Worm (Caenorhabditis elegans): ENCODE results near the gene F54D5.5.

- no peak for TF ChIP-seq snpc-4 (tag; optimal IDR thresholded peaks at IDR 0.05)
- no peak for TF ChIP-seq ceh-16 (tag; optimal IDR thresholded peaks at IDR 0.05)
- no peak for TF ChIP-seq egl-27 (tag; optimal IDR thresholded peaks at IDR 0.05)
- no peak for TF ChIP-seq ceh-82 (tag; optimal IDR thresholded peaks at IDR 0.05)
- TF ChIP-seq nhr-237 (tag; optimal IDR thresholded peaks at IDR 0.05) = no peak
- TF ChIP-seq ZK546.5 (tag; optimal IDR thresholded peaks at IDR 0.05) = no peak
Measured at ce11 chrII:11568670-11569069, 1.9 kb upstream of the F54D5.5 start.

All from whole organism, L2 larva.